Worm (Caenorhabditis elegans) whole organism, L1 larva: ENCODE results near the gene irld-62.

Source experiments
- Y116A8C.19 ChIP-seq: sonication (generic microtip); optimal IDR thresholded peaks from 2 replicates; lab custom pipeline; 2016; ENCODE audit warnings: missing compliant biosample characterization, missing genetic modification characterization, borderline replicate concordance
- aha-1 ChIP-seq: fragments of 150-350 bp; optimal IDR thresholded peaks from 2 replicates; lab custom pipeline; 2014; ENCODE audit warnings: missing biosample characterization, missing genetic modification characterization
- ceh-8 ChIP-seq: fragments of 200-800 bp; sonication (Bioruptor generic); optimal IDR thresholded peaks from 2 replicates; lab custom pipeline; 2018; ENCODE audit warnings: mild to moderate bottlenecking, missing genetic modification characterization, moderate library complexity, missing compliant biosample characterization
- ceh-90 ChIP-seq: sonication (generic microtip); optimal IDR thresholded peaks from 2 replicates; lab custom pipeline; 2016; ENCODE audit warnings: missing genetic modification characterization, missing compliant biosample characterization
- ces-1 ChIP-seq: fragments of 150-350 bp; optimal IDR thresholded peaks from 2 replicates; lab custom pipeline; 2014; ENCODE audit warnings: missing biosample characterization, missing genetic modification reagents, missing genetic modification characterization
- dpl-1 ChIP-seq, 3 experiments: fragments of 150-350 bp in 2 of 3; sonication (generic microtip) in 1 of 3; optimal IDR thresholded peaks; 2 replicates each; lab custom pipeline; 2014 to 2017; ENCODE audit warnings: missing biosample characterization in 3 of 3, missing genetic modification characterization in 3 of 3, missing genetic modification reagents in 3 of 3
- efl-1 ChIP-seq, 4 experiments: fragments of 150-350 bp; optimal IDR thresholded peaks in 3 of 4; peaks in 1 of 4; 1 replicate in 1 of 4; 2 replicates in 3 of 4; lab custom pipeline; 2014; ENCODE audit warnings: missing biosample characterization in 2 of 4, missing genetic modification characterization in 2 of 4, missing genetic modification reagents in 2 of 4
- efl-3 ChIP-seq: fragments of 200-800 bp; sonication (Bioruptor generic); optimal IDR thresholded peaks from 2 replicates; lab custom pipeline; 2018; ENCODE audit warnings: mild to moderate bottlenecking, missing genetic modification characterization, missing compliant biosample characterization
- grh-1 ChIP-seq: fragments of 200-800 bp; sonication (Bioruptor generic); IDR thresholded peaks from 2 replicates; pipeline ENCODE4 v1.3.6; 2022; ENCODE audit warnings: missing genetic modification reagents, missing genetic modification characterization, missing compliant biosample characterization
- hlh-4 ChIP-seq: sonication (generic microtip); optimal IDR thresholded peaks from 2 replicates; lab custom pipeline; 2016; ENCODE audit warnings: mild to moderate bottlenecking, missing genetic modification characterization, missing compliant biosample characterization
- isw-1 ChIP-seq: fragments of 200-800 bp; sonication (Bioruptor generic); IDR thresholded peaks from 2 replicates; pipeline ENCODE4 v1.3.6; 2022; ENCODE audit warnings: missing genetic modification characterization, missing compliant biosample characterization
- jun-1 ChIP-seq: fragments of 150-350 bp; optimal IDR thresholded peaks from 2 replicates; lab custom pipeline; 2014; ENCODE audit warnings: missing biosample characterization, missing genetic modification reagents, missing genetic modification characterization
- lin-13 ChIP-seq: fragments of 150-350 bp; optimal IDR thresholded peaks from 2 replicates; lab custom pipeline; 2014; ENCODE audit warnings: missing biosample characterization, missing genetic modification reagents, missing genetic modification characterization
- lin-14 ChIP-seq: fragments of 200-800 bp; sonication (Bioruptor generic); optimal IDR thresholded peaks from 2 replicates; lab custom pipeline; 2018; ENCODE audit warnings: mild to moderate bottlenecking, missing genetic modification characterization, moderate library complexity, missing compliant biosample characterization
- lir-3 ChIP-seq: sonication (generic microtip); optimal IDR thresholded peaks from 2 replicates; lab custom pipeline; 2016; ENCODE audit warnings: mild to moderate bottlenecking, missing genetic modification characterization, moderate library complexity, missing compliant biosample characterization; ENCODE audit not compliant: poor library complexity
- lsy-2 ChIP-seq, 2 experiments: fragments of 150-350 bp; optimal IDR thresholded peaks; 2 replicates each; lab custom pipeline; 2014; ENCODE audit warnings: missing biosample characterization in 2 of 2, missing genetic modification characterization in 2 of 2
- nhr-11 ChIP-seq: fragments of 150-350 bp; optimal IDR thresholded peaks from 2 replicates; lab custom pipeline; 2014; ENCODE audit warnings: missing biosample characterization, missing genetic modification characterization
- nhr-20 ChIP-seq: sonication (generic microtip); optimal IDR thresholded peaks from 2 replicates; lab custom pipeline; 2016; ENCODE audit warnings: mild to moderate bottlenecking, missing genetic modification characterization, missing compliant biosample characterization
- nhr-237 ChIP-seq: fragments of 150-350 bp; optimal IDR thresholded peaks from 2 replicates; lab custom pipeline; 2014; ENCODE audit warnings: missing biosample characterization, missing genetic modification characterization
- nhr-71 ChIP-seq: sonication (generic microtip); optimal IDR thresholded peaks from 2 replicates; lab custom pipeline; 2016; ENCODE audit warnings: mild to moderate bottlenecking, missing genetic modification characterization, moderate library complexity, missing compliant biosample characterization
- nhr-76 ChIP-seq: sonication (generic microtip); optimal IDR thresholded peaks from 2 replicates; lab custom pipeline; 2017; ENCODE audit warnings: missing biosample characterization, missing genetic modification characterization
- nhr-77 ChIP-seq: fragments of 150-350 bp; optimal IDR thresholded peaks from 2 replicates; lab custom pipeline; 2014; ENCODE audit warnings: missing biosample characterization, missing genetic modification characterization
- nhr-85 ChIP-seq: sonication (generic microtip); peaks from one replicate; lab custom pipeline; 2016; ENCODE audit warnings: missing genetic modification characterization, inconsistent platforms, missing compliant biosample characterization
- nhr-90 ChIP-seq: sonication (generic microtip); optimal IDR thresholded peaks from 2 replicates; lab custom pipeline; 2016; ENCODE audit warnings: mild to moderate bottlenecking, missing genetic modification characterization, missing compliant biosample characterization; ENCODE audit not compliant: poor library complexity
- pag-3 ChIP-seq: sonication (generic microtip); optimal IDR thresholded peaks from 2 replicates; lab custom pipeline; 2017; ENCODE audit warnings: missing genetic modification characterization, mild to moderate bottlenecking, missing compliant biosample characterization, antibody characterized with exemption, borderline replicate concordance; ENCODE audit not compliant: insufficient read depth
- pax-3 ChIP-seq: fragments of 200-800 bp; sonication (Bioruptor generic); optimal IDR thresholded peaks from 2 replicates; lab custom pipeline; 2018; ENCODE audit warnings: mild to moderate bottlenecking, missing genetic modification characterization, moderate library complexity, missing compliant biosample characterization
- pqm-1 ChIP-seq: sonication (generic microtip); optimal IDR thresholded peaks from 3 replicates; lab custom pipeline; 2017; ENCODE audit warnings: missing biosample characterization, missing genetic modification characterization
- rnt-1 ChIP-seq: sonication (generic microtip); optimal IDR thresholded peaks from 2 replicates; lab custom pipeline; 2016; ENCODE audit warnings: mild to moderate bottlenecking, missing genetic modification characterization, moderate library complexity, missing compliant biosample characterization
- snu-23 ChIP-seq: sonication (generic microtip); optimal IDR thresholded peaks from 2 replicates; lab custom pipeline; 2016; ENCODE audit warnings: missing genetic modification characterization, missing compliant biosample characterization
- tlp-1 ChIP-seq: fragments of 150-350 bp; optimal IDR thresholded peaks from 2 replicates; lab custom pipeline; 2014; ENCODE audit warnings: missing biosample characterization, missing genetic modification characterization
- unc-98 ChIP-seq: fragments of 200-800 bp; sonication (Bioruptor generic); IDR thresholded peaks from 2 replicates; pipeline ENCODE4 v1.3.6; 2022; ENCODE audit warnings: missing genetic modification characterization, missing compliant biosample characterization
- zip-4 ChIP-seq: fragments of 200-800 bp; sonication (Bioruptor generic); optimal IDR thresholded peaks from 2 replicates; lab custom pipeline; 2018; ENCODE audit warnings: mild to moderate bottlenecking, missing genetic modification characterization, moderate library complexity, missing compliant biosample characterization

Gene irld-62

DNA sequence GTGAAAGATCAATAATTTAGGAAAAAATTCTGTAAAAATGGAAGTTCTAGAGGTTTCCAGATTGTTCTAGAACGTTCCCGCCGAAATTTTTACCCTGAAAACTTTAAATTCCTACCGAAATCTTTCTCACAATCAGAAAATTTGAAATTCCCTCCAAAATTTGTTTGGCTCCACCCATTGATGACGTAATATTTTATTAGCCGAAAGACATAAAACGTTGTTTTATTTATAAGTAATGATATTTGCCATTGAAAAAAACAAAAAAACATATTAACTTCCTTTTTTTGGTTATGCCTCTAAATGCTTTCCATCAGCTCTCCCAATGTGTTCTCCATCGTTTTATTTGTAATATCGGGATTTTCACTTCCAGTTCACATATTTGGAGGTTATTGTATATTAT is 19.4 kb downstream of the irld-62 start, which contains the start of gene srh-295:
Gene srh-295 (plus strand): TSS at position 301 of the 400 bp plus-strand sequence.
- TF ChIP-seq Y116A8C.19 (tag; lab: Kevin White, UChicago): no peak
- TF ChIP-seq nhr-11 (tag; lab: Kevin White, UChicago): no peak
- TF ChIP-seq pax-3: no peak
- TF ChIP-seq snu-23 (GFP tag; lab: Kevin White, UChicago): no peak
- TF ChIP-seq ces-1: no peak
- no peak for TF ChIP-seq hlh-4 (tag; lab: Kevin White, UChicago)
- TF ChIP-seq unc-98 (GFP tag; lab: Robert Waterston, UW): no peak
- TF ChIP-seq isw-1 (GFP tag; lab: Robert Waterston, UW): no peak
- no peak for TF ChIP-seq pqm-1 (tag; lab: Kevin White, UChicago)

- TF ChIP-seq efl-1 (optimal IDR thresholded peaks at IDR 0.05; lab: Kevin White, UChicago): no peak
- TF ChIP-seq efl-1 (GFP tag; optimal IDR thresholded peaks at IDR 0.05 in 1 of 2; lab: Kevin White, UChicago): peak in 1 of 2 experiments; percentile 13
- no peak for TF ChIP-seq pag-3
Observed at ce11 chrV:15332851-15333250, 22.0 kb downstream of the irld-62 start, which contains the start of gene srw-113. Gene srw-113 (plus strand): TSS chrV:15333151.

ce11 chrV:15337405-15337804 is 26.5 kb downstream of the irld-62 start, which contains the start of gene wrt-7:
Gene wrt-7 (minus strand): TSS chrV:15337505.
- TF ChIP-seq nhr-85 (tag; lab: Kevin White, UChicago) (no peak), nhr-20 (tag; lab: Kevin White, UChicago) (no peak), pag-3 (no peak), ceh-90 (tag; lab: Kevin White, UChicago) (no peak), rnt-1 (tag; lab: Kevin White, UChicago) (no peak), tlp-1 (no peak), pax-3 (peak; percentile 21), dpl-1 (GFP tag; optimal IDR thresholded peaks at IDR 0.05; lab: Kevin White, UChicago) (no peak)

- TF ChIP-seq nhr-71 (tag; lab: Kevin White, UChicago) (no peak), nhr-76 (tag; lab: Kevin White, UChicago) (no peak)
- TF ChIP-seq, all 84 proteins: peak for 0
Observed at ce11 chrV:15339363-15339762, 28.5 kb downstream of the irld-62 start, which contains the start of gene clec-228. Gene clec-228 (minus strand): TSS chrV:15339463.

DNA sequence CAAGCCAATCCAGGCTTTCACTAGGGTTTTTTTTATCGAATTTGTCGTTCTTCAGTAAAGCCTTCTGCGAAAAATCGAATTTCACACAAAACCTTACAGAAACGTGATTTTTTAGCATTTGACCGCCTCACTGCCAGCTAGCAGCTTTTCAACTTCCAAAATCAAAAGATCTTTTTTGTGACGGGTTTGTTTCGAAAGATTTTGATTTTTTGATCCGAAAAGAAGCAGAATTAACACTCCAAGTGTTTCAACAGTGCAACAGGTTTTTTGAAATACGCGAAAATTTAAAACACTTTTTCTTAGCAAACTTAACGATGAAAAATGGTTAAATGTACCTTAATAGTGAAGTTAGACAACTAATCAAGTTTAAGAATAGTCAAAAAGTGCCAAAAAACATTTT is 30.5 kb downstream of the irld-62 start, which contains the start of gene clec-229:
Gene clec-229 (minus strand): TSS at position 101 of the 400 bp plus-strand sequence.
- TF ChIP-seq aha-1 (tag; lab: Kevin White, UChicago) (no peak), nhr-77 (no peak), jun-1 (tag; lab: Kevin White, UChicago) (no peak), lin-14 (GFP tag; lab: Kevin White, UChicago) (no peak), grh-1 (GFP tag; lab: Robert Waterston, UW) (no peak), ceh-8 (no peak), efl-3 (GFP tag; lab: Kevin White, UChicago) (no peak), zip-4 (GFP tag; lab: Kevin White, UChicago) (no peak), nhr-237 (tag; lab: Kevin White, UChicago) (no peak), ces-1 (no peak), lin-13 (no peak), lir-3 (tag; lab: Kevin White, UChicago) (no peak), nhr-90 (tag; lab: Kevin White, UChicago) (no peak), dpl-1 (GFP tag; optimal IDR thresholded peaks at IDR 0.05; lab: Kevin White, UChicago) (no peak), lsy-2 (tag; optimal IDR thresholded peaks at IDR 0.05; lab: Kevin White, UChicago) (no peak), nhr-85 (tag; lab: Kevin White, UChicago) (no peak)
